Worm (Caenorhabditis elegans) whole organism, L1 larva: ENCODE results near the gene clec-118.

ENCODE experiments used
- ceh-90 ChIP-seq: sonication (generic microtip); optimal IDR thresholded peaks from 2 replicates; lab custom pipeline; 2016; ENCODE audit warnings: missing genetic modification characterization, missing compliant biosample characterization
- nhr-237 ChIP-seq: fragments of 150-350 bp; optimal IDR thresholded peaks from 2 replicates; lab custom pipeline; 2014; ENCODE audit warnings: missing biosample characterization, missing genetic modification characterization

- TF ChIP-seq nhr-237 (tag; lab: Kevin White, UChicago) (no peak), ceh-90 (tag; lab: Kevin White, UChicago) (no peak)
Measured at ce11 chrII:625926-626325, 13.7 kb upstream of the clec-118 start.
